Fruit fly (Drosophila melanogaster) whole organism, embryonic: ENCODE measurements around the gene Ice2.

Experiments used
- Blimp-1 ChIP-seq: fragments of 200-800 bp; sonication (Bioruptor generic); optimal IDR thresholded peaks from 3 replicates; lab custom pipeline; 2018; ENCODE audit warnings: missing biosample characterization, missing genetic modification characterization, mild to moderate bottlenecking, moderate library complexity, missing genetic modification reagents
- CG11247 ChIP-seq: fragments of 200-800 bp; sonication (Bioruptor generic); IDR thresholded peaks from 2 replicates; pipeline ENCODE4 v1.3.6; 2022; ENCODE audit warnings: missing biosample characterization, missing genetic modification characterization
- CG12659 ChIP-seq: fragments of 200-800 bp; sonication (Bioruptor generic); optimal IDR thresholded peaks from 3 replicates; lab custom pipeline; 2017; ENCODE audit warnings: mild to moderate bottlenecking, missing biosample characterization, missing genetic modification reagents, missing genetic modification characterization
- CG12769 ChIP-seq: fragments of 200-800 bp; sonication (Bioruptor generic); optimal IDR thresholded peaks from 2 replicates; lab custom pipeline; 2019; ENCODE audit warnings: missing biosample characterization, mild to moderate bottlenecking, missing genetic modification characterization, moderate library complexity
- CG13287 ChIP-seq: fragments of 200-800 bp; sonication (Bioruptor generic); IDR thresholded peaks from 2 replicates; pipeline ENCODE4 v1.3.6; 2022; ENCODE audit warnings: missing biosample characterization, missing genetic modification characterization; ENCODE audit not compliant: partially characterized antibody
- CG14667 ChIP-seq: fragments of 200-800 bp; sonication (Bioruptor generic); IDR thresholded peaks from 2 replicates; pipeline ENCODE4 v1.3.6; 2022; ENCODE audit warnings: missing biosample characterization, missing genetic modification characterization
- CG17385 ChIP-seq: fragments of 200-800 bp; sonication (Bioruptor generic); optimal IDR thresholded peaks from 3 replicates; lab custom pipeline; 2018; ENCODE audit warnings: missing biosample characterization, mild to moderate bottlenecking, missing genetic modification characterization
- CG2889 ChIP-seq: fragments of 200-800 bp; sonication (Bioruptor generic); IDR thresholded peaks from 3 replicates; pipeline ENCODE4 v1.3.6; 2022; ENCODE audit warnings: missing biosample characterization, missing genetic modification characterization
- CG4360 ChIP-seq: fragments of 200-800 bp; sonication (Bioruptor generic); IDR thresholded peaks from 2 replicates; pipeline ENCODE4 v1.3.6; 2022; ENCODE audit warnings: missing biosample characterization, missing genetic modification characterization
- CG6654 ChIP-seq: fragments of 200-800 bp; sonication (Bioruptor generic); optimal IDR thresholded peaks from 2 replicates; lab custom pipeline; 2017; ENCODE audit warnings: missing biosample characterization, mild to moderate bottlenecking, missing genetic modification characterization
- CG6689 ChIP-seq: fragments of 200-800 bp; sonication (Bioruptor generic); IDR thresholded peaks from 2 replicates; pipeline ENCODE4 v1.3.6; 2022; ENCODE audit warnings: missing biosample characterization, missing genetic modification characterization
- CG6791 ChIP-seq: fragments of 200-800 bp; sonication (Bioruptor generic); IDR thresholded peaks from 3 replicates; pipeline ENCODE4 v1.3.6; 2022; ENCODE audit warnings: missing biosample characterization, missing genetic modification characterization; ENCODE audit not compliant: partially characterized antibody
- CG6854 ChIP-seq: fragments of 200-800 bp; sonication (Bioruptor generic); optimal IDR thresholded peaks from 3 replicates; lab custom pipeline; 2017; ENCODE audit warnings: missing biosample characterization, mild to moderate bottlenecking, missing genetic modification characterization
- CG7372 ChIP-seq: fragments of 200-800 bp; sonication (Bioruptor generic); IDR thresholded peaks from 2 replicates; pipeline ENCODE4 v1.3.6; 2022; ENCODE audit warnings: missing biosample characterization, missing genetic modification characterization
- CG8478 ChIP-seq: fragments of >200 bp; optimal IDR thresholded peaks from 2 replicates; lab custom pipeline; 2018
- CG8924 ChIP-seq: fragments of 200-800 bp; optimal IDR thresholded peaks from 3 replicates; lab custom pipeline; 2019; ENCODE audit warnings: missing biosample characterization, mild to moderate bottlenecking, missing genetic modification characterization, moderate library complexity
- D ChIP-seq, 2 experiments: fragments of 200-800 bp in 1 of 2; fragments of >200 bp in 1 of 2; sonication (Bioruptor generic) in 1 of 2; optimal IDR thresholded peaks; 2 replicates in 1 of 2; 3 replicates in 1 of 2; lab custom pipeline; 2017; ENCODE audit warnings: mild to moderate bottlenecking in 1 of 2, missing biosample characterization in 1 of 2, missing genetic modification characterization in 1 of 2, missing genetic modification reagents in 1 of 2
- D19B ChIP-seq: fragments of 200-800 bp; sonication (Bioruptor generic); optimal IDR thresholded peaks from 2 replicates; lab custom pipeline; 2017; ENCODE audit warnings: missing biosample characterization, mild to moderate bottlenecking, missing genetic modification characterization
- Dad ChIP-seq: fragments of 200-800 bp; sonication (Bioruptor generic); optimal IDR thresholded peaks from 3 replicates; lab custom pipeline; 2016; ENCODE audit warnings: missing biosample characterization, missing genetic modification characterization
- Hey ChIP-seq: fragments of 200-800 bp; sonication (Bioruptor generic); optimal IDR thresholded peaks from 3 replicates; lab custom pipeline; 2018; ENCODE audit warnings: missing biosample characterization, mild to moderate bottlenecking, missing genetic modification characterization
- Hsf ChIP-seq: fragments of 200-800 bp; sonication (Bioruptor generic); optimal IDR thresholded peaks from 3 replicates; lab custom pipeline; 2016; ENCODE audit warnings: missing biosample characterization, missing genetic modification characterization
- Med ChIP-seq: fragments of 200-800 bp; sonication (Bioruptor generic); peaks from one replicate; lab custom pipeline; 2016; ENCODE audit warnings: missing biosample characterization, missing genetic modification characterization, mild to moderate bottlenecking, inconsistent platforms, moderate library complexity
- Scr ChIP-seq: fragments of 200-800 bp; sonication (Bioruptor generic); IDR thresholded peaks from 2 replicates; pipeline ENCODE4 v1.3.6; 2022; ENCODE audit warnings: missing biosample characterization, missing genetic modification characterization; ENCODE audit not compliant: partially characterized antibody
- Six4 ChIP-seq: fragments of 200-800 bp; sonication (Bioruptor generic); optimal IDR thresholded peaks from 2 replicates; lab custom pipeline; 2016; ENCODE audit warnings: missing biosample characterization, missing genetic modification characterization
- Sry-δ ChIP-seq: fragments of 200-800 bp; sonication (Bioruptor generic); optimal IDR thresholded peaks from 2 replicates; lab custom pipeline; 2016; ENCODE audit warnings: missing biosample characterization, missing genetic modification characterization
- Trl ChIP-seq, 3 experiments: fragments of >200 bp in 2 of 3; fragments of 200-800 bp in 1 of 3; sonication (Bioruptor generic) in 1 of 3; optimal IDR thresholded peaks; 2 replicates in 1 of 3; 3 replicates in 2 of 3; lab custom pipeline; 2016 to 2017; ENCODE audit warnings: missing biosample characterization in 1 of 3, missing genetic modification characterization in 1 of 3
- bab2 ChIP-seq: fragments of 200-800 bp; sonication (Bioruptor generic); optimal IDR thresholded peaks from 2 replicates; lab custom pipeline; 2016; ENCODE audit warnings: missing biosample characterization, missing genetic modification characterization
- br ChIP-seq: fragments of >200 bp; optimal IDR thresholded peaks from 2 replicates; lab custom pipeline; 2017
- chn ChIP-seq: fragments of 200-800 bp; sonication (Bioruptor generic); optimal IDR thresholded peaks from 2 replicates; lab custom pipeline; 2016; ENCODE audit warnings: missing biosample characterization, missing genetic modification characterization
- dm ChIP-seq: fragments of 200-800 bp; sonication (Bioruptor generic); optimal IDR thresholded peaks from 3 replicates; lab custom pipeline; 2016; ENCODE audit warnings: missing biosample characterization, missing genetic modification characterization
- dpn ChIP-seq, 2 experiments: fragments of 200-800 bp; sonication (Bioruptor generic); optimal IDR thresholded peaks; 3 replicates each; lab custom pipeline; 2016; ENCODE audit warnings: missing biosample characterization in 2 of 2, missing genetic modification characterization in 2 of 2
- fd102C ChIP-seq: fragments of 200-800 bp; sonication (Bioruptor generic); optimal IDR thresholded peaks from 2 replicates; lab custom pipeline; 2018; ENCODE audit warnings: missing biosample characterization, mild to moderate bottlenecking, missing genetic modification characterization, moderate library complexity
- ftz-f1 ChIP-seq: fragments of 200-800 bp; sonication (Bioruptor generic); optimal IDR thresholded peaks from 2 replicates; lab custom pipeline; 2016; ENCODE audit warnings: missing biosample characterization, missing genetic modification characterization
- gce ChIP-seq: fragments of 200-800 bp; sonication (Bioruptor generic); IDR thresholded peaks from 3 replicates; pipeline ENCODE4 v1.3.6; 2022; ENCODE audit warnings: missing biosample characterization, missing genetic modification characterization
- gfzf ChIP-seq: fragments of 200-800 bp; sonication (Bioruptor generic); optimal IDR thresholded peaks from 2 replicates; lab custom pipeline; 2016; ENCODE audit warnings: missing biosample characterization, mild to moderate bottlenecking, missing genetic modification characterization, moderate library complexity
- hb ChIP-seq: fragments of 200-800 bp; sonication (Bioruptor generic); IDR thresholded peaks from 3 replicates; pipeline ENCODE4 v1.3.6; 2022; ENCODE audit warnings: missing biosample characterization, missing genetic modification characterization; ENCODE audit not compliant: partially characterized antibody
- insv ChIP-seq, 2 experiments: fragments of 200-800 bp; sonication (Bioruptor generic); optimal IDR thresholded peaks; 3 replicates each; lab custom pipeline; 2016 to 2018; ENCODE audit warnings: missing biosample characterization in 2 of 2, missing genetic modification characterization in 2 of 2
- jigr1 ChIP-seq: fragments of 200-800 bp; sonication (Bioruptor generic); IDR thresholded peaks from 3 replicates; pipeline ENCODE4 v1.3.6; 2022; ENCODE audit warnings: missing biosample characterization, missing genetic modification characterization
- klu ChIP-seq: fragments of 200-800 bp; sonication (Bioruptor generic); IDR thresholded peaks from 2 replicates; pipeline ENCODE4 v1.3.6; 2022; ENCODE audit warnings: missing biosample characterization, missing genetic modification characterization
- onecut ChIP-seq: fragments of 200-800 bp; sonication (Bioruptor generic); IDR thresholded peaks from 2 replicates; pipeline ENCODE4 v1.3.6; 2022; ENCODE audit warnings: missing biosample characterization, missing genetic modification characterization
- peb ChIP-seq: fragments of 200-800 bp; sonication (Bioruptor generic); IDR thresholded peaks from 2 replicates; pipeline ENCODE4 v1.3.6; 2022; ENCODE audit warnings: missing biosample characterization, missing genetic modification characterization
- rib ChIP-seq: fragments of 200-800 bp; sonication (Bioruptor generic); IDR thresholded peaks from 2 replicates; pipeline ENCODE4 v1.3.6; 2022; ENCODE audit warnings: missing biosample characterization, missing genetic modification characterization
- slou ChIP-seq: fragments of 200-800 bp; sonication (Bioruptor generic); optimal IDR thresholded peaks from 3 replicates; lab custom pipeline; 2016; ENCODE audit warnings: missing biosample characterization, missing genetic modification characterization
- sqz ChIP-seq: fragments of 200-800 bp; sonication (Bioruptor generic); optimal IDR thresholded peaks from 3 replicates; lab custom pipeline; 2018; ENCODE audit warnings: missing biosample characterization, mild to moderate bottlenecking, missing genetic modification characterization
- sr ChIP-seq: fragments of 200-800 bp; sonication (Bioruptor generic); IDR thresholded peaks from 3 replicates; pipeline ENCODE4 v1.3.6; 2022; ENCODE audit warnings: missing biosample characterization, missing genetic modification characterization
- tll ChIP-seq, 2 experiments: fragments of 200-800 bp in 1 of 2; fragments of >200 bp in 1 of 2; sonication (Bioruptor generic) in 1 of 2; optimal IDR thresholded peaks; 2 replicates each; lab custom pipeline; 2017 to 2019; ENCODE audit warnings: missing biosample characterization in 2 of 2, missing genetic modification characterization in 2 of 2, mild to moderate bottlenecking in 1 of 2, moderate library complexity in 1 of 2
- ttk ChIP-seq: fragments of 200-800 bp; sonication (Bioruptor generic); IDR thresholded peaks from 2 replicates; pipeline ENCODE4 v2.1.2; 2022; ENCODE audit warnings: missing biosample characterization, missing genetic modification characterization

Gene Ice2

dm6 chr3R:21096532-21097143 is 33.4 kb upstream of the Ice2 start (continued):
- TF ChIP-seq Dad (GFP tag; lab: Kevin White, UChicago) (no peak), dm (GFP tag; lab: Kevin White, UChicago) (no peak), Hsf (GFP tag; lab: Kevin White, UChicago) (no peak), CG7372 (GFP tag; lab: Robert Waterston, UW) (no peak), CG6791 (GFP tag; lab: Robert Waterston, UW) (peak; percentile 39; the same call in 1 of the 3 replicates), gfzf (no peak), CG12769 (tag; lab: Kevin White, UChicago) (no peak), CG8924 (tag; lab: Kevin White, UChicago) (no peak), CG6654 (GFP tag; lab: Kevin White, UChicago) (no peak), CG2889 (GFP tag; lab: Robert Waterston, UW) (no peak), chn (GFP tag; lab: Kevin White, UChicago) (peak; percentile 27), CG12659 (GFP tag; lab: Kevin White, UChicago) (no peak), gce (GFP tag; lab: Robert Waterston, UW) (0 out of 3 replicates have a peak, but pooled peaks have one; percentile 13), CG13287 (no peak), jigr1 (GFP tag; lab: Robert Waterston, UW) (no peak), D19B (GFP tag; lab: Kevin White, UChicago) (no peak), Trl (optimal IDR thresholded peaks at IDR 0.05; lab: Kevin White, UChicago) (peak; percentile 70 to 72), Trl (GFP tag; optimal IDR thresholded peaks at IDR 0.05; lab: Kevin White, UChicago) (no peak), CG6689 (peak; percentile 49), klu (GFP tag; lab: Robert Waterston, UW) (no peak), Scr (0 out of 2 replicates have a peak, but pooled peaks have one; percentile 6), sr (0 out of 3 replicates have a peak, but pooled peaks have one; percentile 11), D (optimal IDR thresholded peaks at IDR 0.05; lab: Kevin White, UChicago) (no peak), D (GFP tag; optimal IDR thresholded peaks at IDR 0.05; lab: Kevin White, UChicago) (no peak), peb (no peak), Hey (tag; lab: Kevin White, UChicago) (no peak), slou (GFP tag; lab: Kevin White, UChicago) (no peak), tll (GFP tag; optimal IDR thresholded peaks at IDR 0.05; lab: Kevin White, UChicago) (peak in 1 of 2 experiments; percentile 32), CG14667 (no peak), fd102C (no peak), hb (GFP tag; lab: Robert Waterston, UW) (no peak), ttk (no peak), onecut (GFP tag; lab: Robert Waterston, UW) (peak; percentile 87), Six4 (no peak), ftz-f1 (GFP tag; lab: Kevin White, UChicago) (no peak), CG11247 (GFP tag; lab: Robert Waterston, UW) (no peak), br (lab: Kevin White, UChicago) (no peak), Blimp-1 (GFP tag; lab: Kevin White, UChicago) (no peak), insv (GFP tag; optimal IDR thresholded peaks at IDR 0.05; lab: Kevin White, UChicago) (peak in 1 of 2 experiments; percentile 18)

dm6 chr3R:21097160-21097559 is 32.9 kb upstream of the Ice2 start:
- TF ChIP-seq CG17385 (peak; percentile 61), dpn (GFP tag; optimal IDR thresholded peaks at IDR 0.05; lab: Kevin White, UChicago) (no peak), bab2 (no peak), rib (GFP tag; lab: Robert Waterston, UW) (0 out of 2 replicates have a peak, but pooled peaks have one; percentile 41), sqz (GFP tag; lab: Kevin White, UChicago) (peak; percentile 7), CG4360 (peak; percentile 78), CG8478 (lab: Kevin White, UChicago) (no peak), CG6854 (GFP tag; lab: Kevin White, UChicago) (no peak), Sry-δ (GFP tag; lab: Kevin White, UChicago) (no peak), Med (peak; percentile 50)
